Worm (Caenorhabditis elegans) whole organism, L1 larva: ENCODE data around the gene efhc-1.

Experiments used
- ceh-82 ChIP-seq, 3 experiments: fragments of 150-350 bp in 1 of 3; sonication (generic microtip) in 2 of 3; optimal IDR thresholded peaks; 2 replicates each; lab custom pipeline; 2014 to 2017; ENCODE audit warnings: missing biosample characterization in 3 of 3, missing genetic modification characterization in 3 of 3
- ces-1 ChIP-seq: fragments of 150-350 bp; optimal IDR thresholded peaks from 2 replicates; lab custom pipeline; 2014; ENCODE audit warnings: missing biosample characterization, missing genetic modification reagents, missing genetic modification characterization
- egl-27 ChIP-seq, 2 experiments: fragments of 150-350 bp in 1 of 2; sonication (generic microtip); optimal IDR thresholded peaks; 3 replicates each; lab custom pipeline; 2017 to 2018; ENCODE audit warnings: missing biosample characterization in 2 of 2, missing genetic modification characterization in 2 of 2, missing genetic modification reagents in 2 of 2
- lin-13 ChIP-seq: fragments of 150-350 bp; optimal IDR thresholded peaks from 2 replicates; lab custom pipeline; 2014; ENCODE audit warnings: missing biosample characterization, missing genetic modification reagents, missing genetic modification characterization
- nhr-47 ChIP-seq: sonication (generic microtip); optimal IDR thresholded peaks from 2 replicates; lab custom pipeline; 2016; ENCODE audit warnings: mild to moderate bottlenecking, missing genetic modification characterization, moderate library complexity, missing compliant biosample characterization
- pag-3 ChIP-seq: sonication (generic microtip); optimal IDR thresholded peaks from 2 replicates; lab custom pipeline; 2017; ENCODE audit warnings: missing genetic modification characterization, mild to moderate bottlenecking, missing compliant biosample characterization, antibody characterized with exemption, borderline replicate concordance; ENCODE audit not compliant: insufficient read depth
- pqm-1 ChIP-seq: sonication (generic microtip); optimal IDR thresholded peaks from 3 replicates; lab custom pipeline; 2017; ENCODE audit warnings: missing biosample characterization, missing genetic modification characterization
- unc-62 ChIP-seq: fragments of 150-350 bp; optimal IDR thresholded peaks from 2 replicates; lab custom pipeline; 2014; ENCODE audit warnings: missing biosample characterization, missing genetic modification reagents, missing genetic modification characterization

ce11 chrX:10340986-10341385, 17.2 kb upstream of the efhc-1 start, which contains the start of gene R07E3.1:
- TF ChIP-seq pag-3 (tag; lab: Kevin White, UChicago) (no peak), lin-13 (no peak), unc-62 (GFP tag; lab: Kevin White, UChicago) (no peak), egl-27 (tag; optimal IDR thresholded peaks at IDR 0.05; lab: Kevin White, UChicago) (no peak), ceh-82 (tag; optimal IDR thresholded peaks at IDR 0.05; lab: Kevin White, UChicago) (no peak), pqm-1 (tag; lab: Kevin White, UChicago) (no peak), ces-1 (no peak), nhr-47 (tag; lab: Kevin White, UChicago) (no peak)
